Worm (Caenorhabditis elegans) whole organism, L4/young adult: ENCODE measurements around the gene K07E12.2.

Experiments used
- W03F9.2 ChIP-seq: fragments of 150-350 bp; optimal IDR thresholded peaks from 2 replicates; lab custom pipeline; 2014; ENCODE audit warnings: missing biosample characterization, missing genetic modification characterization
- dao-5 ChIP-seq: sonication (generic microtip); optimal IDR thresholded peaks from 2 replicates; lab custom pipeline; 2016; ENCODE audit warnings: missing genotype, missing genetic modification characterization, moderate library complexity, missing compliant biosample characterization
- him-1 ChIP-seq: sonication (generic microtip); optimal IDR thresholded peaks from 2 replicates; lab custom pipeline; 2016; ENCODE audit warnings: missing genotype, missing genetic modification reagents, missing genetic modification characterization, missing compliant biosample characterization

Gene K07E12.2

ce11 chrIII:6736971-6737370, at the start of gene K07E12.2:
K07E12.2 (plus strand) TSS chrIII:6737271.
- TF ChIP-seq dao-5: no peak
- no peak for TF ChIP-seq him-1 (tag; lab: Kevin White, UChicago)
- no peak for TF ChIP-seq W03F9.2 (tag; lab: Kevin White, UChicago)

ce11 chrIII:6690490-6690889, 46.6 kb upstream of the K07E12.2 start:
- TF ChIP-seq dao-5: no peak
- TF ChIP-seq him-1 (tag; lab: Kevin White, UChicago): no peak
- no peak for TF ChIP-seq W03F9.2 (tag; lab: Kevin White, UChicago)

DNA sequence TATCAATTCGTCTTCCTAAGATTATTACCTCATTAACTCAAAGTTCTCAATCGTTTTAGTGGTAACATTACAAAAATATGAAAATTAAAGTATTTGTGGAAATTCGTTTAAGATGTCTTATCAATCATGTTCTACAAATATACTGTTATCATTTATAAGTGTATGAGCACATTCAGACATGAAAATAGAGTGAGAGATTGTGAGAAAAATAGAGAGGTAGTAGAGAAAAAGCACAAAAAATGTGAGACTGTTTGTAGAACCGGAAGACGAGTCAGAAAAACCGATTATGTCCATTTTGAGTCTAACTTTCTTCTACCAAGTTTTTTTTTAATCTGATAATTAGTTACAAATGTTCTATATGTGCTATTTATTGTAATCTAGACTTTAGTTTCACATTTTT, 43.8 kb upstream of the K07E12.2 start:
- no peak for TF ChIP-seq him-1 (tag; lab: Kevin White, UChicago)
- no peak for TF ChIP-seq W03F9.2 (tag; lab: Kevin White, UChicago)
- no peak for TF ChIP-seq dao-5

DNA sequence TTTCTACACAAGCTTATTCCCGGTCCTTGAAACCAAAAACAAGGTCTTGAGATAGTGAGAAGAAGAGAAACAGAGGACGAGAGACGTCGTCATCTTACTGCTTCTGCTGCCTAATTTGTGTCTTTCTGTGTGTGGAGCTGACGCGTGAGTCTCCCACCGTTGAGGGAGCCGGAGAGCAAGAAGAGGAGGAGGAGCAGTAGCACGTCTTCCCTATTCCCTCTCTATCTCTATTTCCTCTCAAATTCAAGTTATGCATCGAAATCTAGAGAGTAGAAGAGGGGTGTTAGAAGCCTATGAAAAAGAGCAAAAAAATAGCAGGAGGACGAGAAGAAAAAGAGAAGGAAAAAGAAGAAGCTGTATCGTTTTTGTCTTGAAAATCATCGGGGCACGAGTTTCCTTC, 41.9 kb upstream of the K07E12.2 start:
- TF ChIP-seq dao-5 (no peak), him-1 (tag; lab: Kevin White, UChicago) (peak; percentile 66)

ce11 chrIII:6705515-6705914, 31.6 kb upstream of the K07E12.2 start, which contains the start of gene F37A4.6:
F37A4.6 (plus strand) TSS chrIII:6705815.
- TF ChIP-seq dao-5 (no peak), him-1 (tag; lab: Kevin White, UChicago) (no peak), W03F9.2 (tag; lab: Kevin White, UChicago) (no peak)

DNA sequence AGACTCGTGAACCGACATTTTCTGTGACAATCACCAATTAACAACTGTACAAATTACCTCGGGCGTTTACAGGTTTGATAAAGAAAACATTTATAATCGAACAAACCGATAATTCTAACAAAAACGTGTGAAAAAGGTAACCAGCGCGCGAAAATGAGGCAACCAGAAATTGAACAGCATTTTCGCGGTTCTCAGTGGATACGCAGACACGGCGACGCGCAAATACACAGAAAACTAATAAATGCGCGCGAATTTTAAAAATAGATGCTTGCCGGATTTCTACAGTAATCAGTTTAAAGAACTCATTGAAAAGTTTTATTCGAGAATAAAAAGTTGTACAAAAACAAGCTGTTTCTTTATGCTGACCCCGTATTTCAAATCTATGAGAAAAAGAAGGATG, 27.1 kb upstream of the K07E12.2 start, which contains the start of gene isw-1:
Gene isw-1, minus strand, starts transcription at position 118 of the 400 bp plus-strand sequence.
- TF ChIP-seq W03F9.2 (tag; lab: Kevin White, UChicago) (no peak), him-1 (tag; lab: Kevin White, UChicago) (no peak), dao-5 (no peak)

- TF ChIP-seq him-1 (tag; lab: Kevin White, UChicago) (no peak), dao-5 (no peak), W03F9.2 (tag; lab: Kevin White, UChicago) (no peak)
Observed at ce11 chrIII:6711590-6711989, 25.5 kb upstream of the K07E12.2 start, which contains the start of gene F37A4.5. F37A4.5 (plus strand) TSS chrIII:6711890.

DNA sequence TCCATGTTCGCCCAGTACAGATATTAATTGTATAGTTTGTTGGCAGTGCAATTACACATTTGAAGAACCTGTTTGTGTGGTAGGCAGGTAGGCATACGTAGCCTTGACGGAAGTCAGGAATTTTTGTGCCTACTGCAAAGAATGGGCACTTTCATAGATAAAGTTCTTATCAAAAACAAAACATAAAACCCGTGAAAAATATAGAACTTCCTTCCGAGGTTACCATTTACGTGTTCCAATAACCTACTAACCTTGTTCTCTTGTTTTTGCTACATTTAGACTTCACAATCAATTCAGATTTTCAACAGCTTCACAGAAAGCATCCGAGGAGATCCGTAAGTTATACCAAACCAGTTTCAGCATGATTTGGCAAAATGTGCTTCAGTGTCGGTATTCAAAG, 23.8 kb upstream of the K07E12.2 start, which contains the start of gene F37A4.4:
Gene F37A4.4, plus strand, starts transcription at position 301 of the 400 bp plus-strand sequence.
- TF ChIP-seq W03F9.2 (tag; lab: Kevin White, UChicago) (no peak), dao-5 (no peak), him-1 (tag; lab: Kevin White, UChicago) (no peak)

ce11 chrIII:6718270-6718669, 18.8 kb upstream of the K07E12.2 start, which contains the start of gene F37A4.3:
F37A4.3 (plus strand) TSS chrIII:6718570.
- TF ChIP-seq him-1 (tag; lab: Kevin White, UChicago): no peak
- TF ChIP-seq dao-5: no peak
- no peak for TF ChIP-seq W03F9.2 (tag; lab: Kevin White, UChicago)

DNA sequence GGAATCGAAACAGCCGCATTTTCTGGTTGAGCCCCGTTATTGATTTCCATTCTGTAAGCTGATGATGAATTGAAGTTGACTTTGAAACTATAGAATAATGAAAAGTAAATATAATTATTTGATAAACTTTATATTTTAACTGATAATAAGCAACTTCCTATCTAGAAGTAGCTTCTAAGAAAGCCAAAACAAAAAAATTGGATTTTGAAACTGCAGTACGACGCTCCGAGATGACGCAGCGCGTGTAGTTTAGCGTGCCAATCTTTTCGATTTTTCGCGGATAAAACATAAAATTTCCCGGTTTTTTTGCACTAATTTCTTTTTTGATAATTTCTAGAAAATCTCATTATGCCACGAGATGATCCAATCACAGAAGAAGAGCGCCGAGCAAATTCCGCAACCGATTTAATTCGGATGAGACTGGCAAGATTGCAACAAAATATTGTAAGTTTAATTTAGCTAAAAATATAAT, 14.8 kb upstream of the K07E12.2 start, which contains the start of the genes bath-41 and F37A4.2:
Gene bath-41, minus strand, starts transcription at position 51 of the 472 bp plus-strand sequence.
Gene F37A4.2, plus strand, starts transcription at position 247 of the 472 bp plus-strand sequence.
- TF ChIP-seq dao-5 (no peak), W03F9.2 (tag; lab: Kevin White, UChicago) (no peak), him-1 (tag; lab: Kevin White, UChicago) (no peak)

DNA sequence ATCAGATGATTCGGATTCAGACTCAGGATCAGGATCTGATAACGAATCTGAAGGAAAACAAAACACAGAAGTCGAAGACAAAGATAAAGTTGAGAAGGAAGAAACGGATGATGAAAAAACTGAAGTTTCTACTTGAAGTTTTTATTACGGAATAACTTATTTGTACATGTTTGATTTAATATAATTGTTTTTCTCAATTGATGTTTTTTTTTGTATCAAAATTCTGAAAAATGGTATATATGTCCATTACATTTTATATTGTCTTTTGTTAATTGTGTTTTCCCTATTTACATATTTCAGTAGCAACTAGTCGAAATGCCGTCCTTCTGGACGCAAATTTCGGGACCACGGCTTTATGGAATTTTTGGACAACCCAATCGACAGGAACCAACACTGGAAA, 14.0 kb upstream of the K07E12.2 start, which contains the start of gene F37A4.1:
Gene F37A4.1, plus strand, starts transcription at position 301 of the 400 bp plus-strand sequence.
- TF ChIP-seq him-1 (tag; lab: Kevin White, UChicago): no peak
- TF ChIP-seq dao-5: no peak
- TF ChIP-seq W03F9.2 (tag; lab: Kevin White, UChicago): no peak

DNA sequence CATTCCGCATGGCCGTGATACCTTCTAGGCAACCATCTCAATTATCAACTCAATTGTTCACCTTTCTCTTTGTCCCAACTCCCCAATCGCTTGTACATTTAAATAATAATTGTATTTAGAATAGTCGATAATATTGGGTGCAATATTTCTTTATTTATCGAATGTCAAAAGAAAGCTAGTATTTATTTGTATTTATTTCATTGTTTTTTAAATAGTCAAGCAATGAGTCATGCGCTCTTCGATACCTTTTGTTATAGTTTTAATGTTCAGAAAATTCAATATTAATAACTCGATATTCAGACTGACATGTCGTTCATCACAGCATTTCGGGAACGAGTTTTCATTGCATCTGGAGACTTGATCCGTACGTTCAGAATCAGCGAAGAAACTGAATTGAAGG, 11.6 kb upstream of the K07E12.2 start, which contains the start of gene wdr-4:
Gene wdr-4, plus strand, starts transcription at position 301 of the 400 bp plus-strand sequence.
- no peak for TF ChIP-seq dao-5
- no peak for TF ChIP-seq W03F9.2 (tag; lab: Kevin White, UChicago)
- TF ChIP-seq him-1 (tag; lab: Kevin White, UChicago): no peak

- TF ChIP-seq W03F9.2 (tag; lab: Kevin White, UChicago) (no peak), dao-5 (no peak), him-1 (tag; lab: Kevin White, UChicago) (no peak)
Observed at ce11 chrIII:6730185-6730850, 6.8 kb upstream of the K07E12.2 start, which contains the start of the genes Y102E9.5 and odr-4. Y102E9.5 (minus strand) TSS chrIII:6730285. odr-4 (plus strand) TSS chrIII:6730800.

- TF ChIP-seq W03F9.2 (tag; lab: Kevin White, UChicago): no peak
- no peak for TF ChIP-seq him-1 (tag; lab: Kevin White, UChicago)
- TF ChIP-seq dao-5: no peak
Observed at ce11 chrIII:6731285-6731684, 5.8 kb upstream of the K07E12.2 start.
